Worm (Caenorhabditis elegans): Measurements from ENCODE around the gene abu-15.

Gene abu-15

DNA sequence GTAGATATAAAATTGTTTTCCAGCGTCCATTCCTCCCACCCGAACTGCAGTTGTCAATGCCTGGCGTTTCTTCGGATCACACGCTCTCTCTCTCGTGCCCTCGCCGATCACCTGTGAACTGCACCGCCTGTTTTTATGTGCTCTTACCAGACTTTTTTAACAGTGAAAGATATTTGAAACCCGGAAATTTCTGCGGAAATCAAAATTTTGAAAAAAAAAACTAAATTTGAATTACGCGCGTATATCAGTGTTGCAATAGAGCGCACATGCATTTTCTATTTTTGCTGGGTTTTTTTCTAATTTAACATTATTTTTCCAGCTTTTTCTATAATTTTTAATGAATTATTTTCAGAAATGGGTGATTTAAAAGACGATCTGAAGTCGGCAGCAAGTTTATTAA is 45.7 kb downstream of the abu-15 start, which contains the start of gene ttc-37 (continued):
- TF ChIP-seq egrh-3 (GFP tag; IDR thresholded peaks at IDR 0.05) (no peak), egl-18 (GFP tag; IDR thresholded peaks at IDR 0.05) (no peak), C17E4.6 (GFP tag; IDR thresholded peaks at IDR 0.05) (no peak), hmg-20 (GFP tag; IDR thresholded peaks at IDR 0.05) (no peak), ZK185.1 (tag; optimal IDR thresholded peaks at IDR 0.05; ENCODE audit: poor library complexity, severe bottlenecking) (no peak), F57A8.1 (GFP tag; optimal IDR thresholded peaks at IDR 0.05) (no peak), die-1 (tag; optimal IDR thresholded peaks at IDR 0.05) (no peak), Y79H2A.3 (GFP tag; conservative IDR thresholded peaks at IDR 0.05) (no peak), cebp-1 (GFP tag; IDR thresholded peaks at IDR 0.05) (no peak), cebp-1 (tag; optimal IDR thresholded peaks at IDR 0.05) (peak; percentile 16), F57C9.4 (tag; optimal IDR thresholded peaks at IDR 0.05) (no peak), B0261.1 (tag; optimal IDR thresholded peaks at IDR 0.05) (no peak), ztf-18 (tag; optimal IDR thresholded peaks at IDR 0.05) (no peak), ztf-26 (tag; optimal IDR thresholded peaks at IDR 0.05) (no peak), rec-8 (tag; optimal IDR thresholded peaks at IDR 0.05) (no peak)
